Worm (Caenorhabditis elegans) whole organism, dauer: ENCODE results near the gene nlp-57.

Source experiments
- unc-62 ChIP-seq: sonication (generic microtip); optimal IDR thresholded peaks from 2 replicates; lab custom pipeline; 2017; ENCODE audit warnings: missing biosample characterization, missing genetic modification reagents, missing genetic modification characterization

Gene nlp-57

ce11 chrX:11316750-11317149 lies at the start of gene nlp-57:
Gene nlp-57, plus strand, starts transcription at chrX:11317050.
- no peak for TF ChIP-seq unc-62

- no peak for TF ChIP-seq unc-62
Observed at ce11 chrX:11268970-11269369, 47.9 kb upstream of the nlp-57 start, which contains the start of gene C03A3.3. Gene C03A3.3, minus strand, starts transcription at chrX:11269070.

DNA sequence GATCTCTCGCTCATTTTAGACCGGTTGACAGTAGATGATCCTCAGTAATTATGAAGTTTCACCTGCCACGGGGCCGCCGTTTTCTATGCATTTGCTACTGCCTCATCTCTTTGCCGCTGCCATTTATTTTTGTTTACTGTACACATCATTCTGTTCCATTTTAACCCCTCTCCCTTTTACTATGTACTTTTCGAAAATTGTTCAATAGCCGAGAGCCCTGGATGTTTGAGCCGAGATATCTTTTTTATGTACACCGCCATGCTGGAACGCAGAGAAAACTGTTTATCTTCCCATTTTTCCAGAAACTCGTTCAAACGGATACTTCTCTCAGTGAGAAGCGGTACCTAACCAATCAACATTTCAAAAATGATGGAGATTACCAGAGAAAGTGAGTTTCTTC lies 46.0 kb upstream of the nlp-57 start, which contains the start of gene ifa-1:
ifa-1 (plus strand) TSS at position 301 of the 400 bp plus-strand sequence.
- TF ChIP-seq unc-62 = no peak

ce11 chrX:11279276-11279675 lies 37.6 kb upstream of the nlp-57 start, which contains the start of gene F38B2.2:
Gene F38B2.2, minus strand, starts transcription at chrX:11279376.
- no peak for TF ChIP-seq unc-62

DNA sequence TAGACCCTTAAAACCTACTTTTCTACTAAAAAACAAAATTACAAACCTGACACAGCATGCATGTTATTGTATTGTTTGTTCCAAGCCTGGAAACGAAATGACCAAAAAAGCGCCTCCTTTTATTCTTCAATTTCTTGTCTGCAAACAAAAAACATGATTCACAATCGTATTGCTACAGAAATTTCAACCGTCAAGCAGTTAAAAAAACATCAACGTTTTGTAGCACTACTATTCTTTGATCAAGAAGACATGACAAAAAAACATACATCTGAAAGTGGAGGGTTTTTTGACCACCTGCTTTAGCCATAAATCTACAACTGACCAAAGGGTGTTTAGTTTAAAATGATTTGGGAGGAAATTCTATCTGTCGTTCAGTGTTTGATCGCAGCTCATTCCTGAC lies 35.7 kb upstream of the nlp-57 start, which contains the start of gene F38B2.6:
F38B2.6 (minus strand) TSS at position 101 of the 400 bp plus-strand sequence.
- no peak for TF ChIP-seq unc-62

- no peak for TF ChIP-seq unc-62
Observed at ce11 chrX:11286246-11286645, 30.6 kb upstream of the nlp-57 start, which contains the start of gene F38B2.3. Gene F38B2.3, minus strand, starts transcription at chrX:11286346.

DNA sequence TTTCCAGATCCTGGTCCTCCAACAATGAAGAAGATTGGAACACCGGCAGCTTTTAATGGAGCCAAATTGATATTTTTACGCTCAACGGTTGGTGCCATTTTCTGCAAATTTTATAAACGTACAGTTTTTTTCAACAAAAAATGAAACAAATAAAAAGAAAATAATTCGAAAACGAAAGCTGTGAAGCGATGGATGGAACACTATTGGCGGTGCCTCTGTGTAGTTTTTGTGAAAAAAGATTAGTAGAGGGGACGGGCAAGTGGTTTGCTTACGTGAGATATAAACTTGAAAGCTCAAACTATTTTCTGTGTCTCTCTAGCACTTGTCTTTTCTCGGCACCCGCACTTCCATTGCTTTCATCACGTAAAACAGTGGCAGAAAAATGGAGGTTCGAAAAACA lies 29.2 kb upstream of the nlp-57 start, which contains the start of gene F38B2.4:
F38B2.4 (minus strand) TSS at position 101 of the 400 bp plus-strand sequence.
- no peak for TF ChIP-seq unc-62

DNA sequence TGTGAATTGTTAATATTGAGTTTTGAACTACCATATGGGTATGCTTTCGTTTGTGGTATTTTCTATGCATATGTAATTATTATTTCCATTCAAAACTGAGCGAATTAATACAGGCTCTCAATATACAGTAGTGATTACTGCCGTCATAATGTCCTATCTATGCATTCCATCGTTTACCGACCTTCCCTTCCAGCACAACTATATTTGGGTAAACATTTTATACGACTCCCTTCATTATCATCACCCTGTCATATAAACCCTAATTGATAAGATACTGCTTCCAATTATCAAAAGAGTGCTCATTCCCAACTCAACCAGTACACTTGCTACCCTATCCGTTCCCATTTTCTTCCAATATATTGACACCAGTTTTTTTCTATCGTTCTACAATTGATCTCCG lies 26.9 kb upstream of the nlp-57 start:
- no peak for TF ChIP-seq unc-62

DNA sequence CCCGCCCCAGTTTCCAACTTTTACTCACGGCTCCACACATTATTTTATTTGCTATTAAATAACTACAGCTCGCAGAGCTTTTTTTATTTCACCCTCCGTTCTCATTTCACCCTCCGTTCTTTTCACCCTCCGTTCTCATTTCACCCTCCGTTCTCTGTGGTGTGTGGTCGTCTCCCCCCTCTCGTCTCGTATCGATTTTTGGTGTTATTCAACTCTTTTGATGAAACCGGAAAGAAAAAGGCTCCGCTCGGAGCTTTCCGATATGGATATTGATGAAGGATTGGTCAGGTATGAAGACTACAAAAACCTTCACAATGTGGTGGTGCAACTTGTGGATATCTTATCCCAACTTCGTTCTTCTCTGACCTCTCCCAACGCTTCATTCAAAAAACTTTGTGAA lies 26.3 kb upstream of the nlp-57 start:
- TF ChIP-seq unc-62 = no peak

DNA sequence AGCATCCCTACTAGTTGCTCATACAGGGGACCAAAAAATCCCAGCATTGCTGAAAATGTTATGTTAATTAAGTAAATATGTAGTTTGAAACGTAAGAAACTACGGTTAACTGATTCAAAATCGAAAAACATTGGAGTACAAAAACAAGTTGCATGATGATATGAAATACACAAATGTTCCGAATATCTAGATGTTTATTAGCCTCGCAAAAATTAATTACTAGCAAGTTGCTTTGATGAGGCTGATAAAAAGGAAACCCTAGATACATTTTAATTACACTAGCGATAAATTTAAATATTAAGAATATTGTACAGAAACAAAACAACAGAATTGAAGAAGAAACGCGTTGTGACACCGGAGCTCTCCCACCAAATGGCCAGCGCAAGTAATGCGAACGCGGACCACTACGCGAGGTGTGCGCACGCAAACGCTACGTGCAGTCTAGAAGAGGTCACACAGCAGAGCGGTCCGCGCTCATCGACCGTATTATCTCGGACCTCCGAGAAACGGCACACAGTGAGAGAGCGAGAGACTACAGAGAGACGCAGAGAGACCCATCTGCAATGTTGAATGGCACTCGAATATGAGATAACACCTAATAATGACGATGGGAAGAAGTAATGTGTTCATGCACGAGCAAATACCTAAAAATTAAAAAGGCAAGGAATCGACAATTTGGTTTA lies 20.0 kb upstream of the nlp-57 start, which contains the start of gene inx-2:
inx-2 (minus strand) TSS at position 51 of the 683 bp plus-strand sequence.
- no peak for TF ChIP-seq unc-62

DNA sequence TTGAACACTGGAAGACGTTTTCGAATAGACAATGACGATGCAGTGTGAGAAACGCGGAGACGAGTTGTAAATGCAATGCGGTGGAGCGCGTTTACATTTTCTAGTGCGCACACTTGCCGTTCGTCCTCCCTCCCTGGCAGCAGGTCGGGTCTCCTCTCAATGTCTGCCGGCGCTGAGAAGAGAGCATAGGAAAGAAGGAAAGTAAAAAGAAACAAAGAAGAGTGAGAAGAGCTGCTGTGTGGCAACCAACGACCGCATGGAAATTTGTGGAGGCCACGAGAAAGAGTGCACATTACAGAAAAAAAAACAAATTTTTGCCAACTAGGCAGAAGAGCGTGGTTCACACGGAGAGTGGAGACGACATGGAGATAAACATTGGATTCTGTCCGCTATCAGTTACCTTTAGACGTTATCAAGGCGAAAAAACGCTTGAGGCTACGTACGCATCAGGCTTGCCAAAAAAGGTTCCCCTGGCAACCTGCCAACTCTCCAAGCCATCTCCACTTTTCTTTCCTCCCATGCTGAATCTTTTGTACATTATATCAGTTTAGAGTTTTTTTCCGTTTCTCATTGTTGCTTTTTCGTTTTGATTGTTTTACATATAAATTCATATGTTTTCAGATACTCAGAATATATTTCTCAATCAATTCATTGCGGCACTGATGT lies 17.1 kb upstream of the nlp-57 start, which contains the start of the genes snrp-40.1 and F08G12.3:
snrp-40.1 (minus strand) TSS at position 143 of the 666 bp plus-strand sequence.
F08G12.3 (plus strand) TSS at position 616 of the 666 bp plus-strand sequence.
- TF ChIP-seq unc-62 = no peak

DNA sequence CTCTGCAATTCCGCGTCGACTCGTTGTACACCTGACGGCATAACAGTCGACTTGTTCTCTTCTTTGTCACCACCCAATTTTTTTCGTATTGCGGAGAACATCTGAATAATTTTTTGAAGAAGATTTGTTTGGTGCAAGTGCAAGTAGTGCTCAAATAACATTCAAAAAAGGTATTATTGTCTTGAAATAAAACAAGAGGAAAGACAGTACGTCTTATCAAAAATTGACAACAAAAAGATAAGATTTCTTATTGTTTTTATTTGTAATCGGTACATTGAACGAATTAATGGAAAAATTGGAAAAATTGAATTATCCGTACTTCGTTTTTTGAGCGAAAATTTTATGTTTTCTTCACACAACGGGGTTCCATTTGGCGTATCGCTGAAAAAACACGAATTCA lies 11.1 kb upstream of the nlp-57 start, which contains the start of gene F08G12.1:
F08G12.1 (minus strand) TSS at position 101 of the 400 bp plus-strand sequence.
- TF ChIP-seq unc-62 = no peak

ce11 chrX:11307056-11307455 lies 9.8 kb upstream of the nlp-57 start, which contains the start of gene vhl-1:
Gene vhl-1, plus strand, starts transcription at chrX:11307356.
- no peak for TF ChIP-seq unc-62

ce11 chrX:11310285-11310838 lies 6.5 kb upstream of the nlp-57 start, which contains the start of gene F08G12.5:
Gene F08G12.5, minus strand, starts transcription at chrX:11310285.
- no peak for TF ChIP-seq unc-62

ce11 chrX:11315392-11315791 lies 1.5 kb upstream of the nlp-57 start, which contains the start of gene F08G12.11:
Gene F08G12.11, minus strand, starts transcription at chrX:11315572.
- no peak for TF ChIP-seq unc-62

DNA sequence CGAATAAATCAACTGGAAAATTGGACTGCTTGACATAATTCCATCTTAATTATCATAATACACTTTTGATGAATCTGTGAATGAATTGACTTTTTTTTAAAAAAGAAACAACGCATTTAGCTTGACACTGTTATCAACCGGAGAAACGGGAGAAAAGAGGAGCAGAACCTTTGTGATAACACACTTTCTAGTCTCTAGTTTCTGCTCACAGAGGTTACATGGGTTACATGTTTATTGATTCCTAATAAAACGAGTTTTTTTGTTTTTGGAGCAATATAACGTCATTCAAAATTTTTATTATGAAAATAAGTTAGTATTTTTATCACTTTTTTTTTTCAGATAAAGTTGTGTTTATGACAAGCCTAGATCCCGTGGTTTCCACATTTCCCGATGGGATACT lies 1.1 kb downstream of the nlp-57 start, which contains the start of gene hizr-1:
hizr-1 (plus strand) TSS at position 340 of the 400 bp plus-strand sequence.
- TF ChIP-seq unc-62 = no peak

DNA sequence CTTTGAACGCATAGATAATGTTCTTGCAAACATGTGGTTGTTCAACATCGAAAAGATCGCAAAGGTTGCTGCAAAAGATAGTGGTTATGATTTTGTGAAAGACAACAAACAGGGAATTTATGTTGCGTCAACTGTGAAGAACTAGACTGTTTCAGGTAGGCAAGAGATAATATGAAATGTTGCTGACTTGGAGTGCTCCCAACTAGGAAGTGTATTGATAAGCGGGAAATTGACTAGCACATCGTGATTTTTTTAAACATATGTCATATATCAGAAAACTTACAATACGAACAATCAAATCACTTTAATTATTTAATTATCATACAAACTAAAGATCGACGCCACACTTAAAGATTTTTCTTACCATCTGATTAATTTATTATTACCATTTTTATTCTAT lies 6.4 kb downstream of the nlp-57 start:
- no peak for TF ChIP-seq unc-62
